Worm (Caenorhabditis elegans) whole organism, young adult: Measurements from ENCODE around the gene F13A2.4.

Experiments used
- B0035.1 ChIP-seq: sonication (generic microtip); optimal IDR thresholded peaks from 2 replicates; lab custom pipeline; 2016; ENCODE audit warnings: missing genetic modification characterization, mild to moderate bottlenecking, missing compliant biosample characterization, missing genotype, missing genetic modification reagents
- B0336.3 ChIP-seq: fragments of 200-800 bp; sonication (Bioruptor generic); IDR thresholded peaks from 2 replicates; pipeline ENCODE4 v1.3.6; 2022; ENCODE audit warnings: missing genetic modification characterization, missing compliant biosample characterization
- C06A6.2 ChIP-seq: fragments of 200-800 bp; sonication (Bioruptor generic); conservative IDR thresholded peaks from 2 replicates; pipeline ENCODE4 v1.3.6; 2022; ENCODE audit warnings: missing genetic modification characterization, missing compliant biosample characterization
- D2030.7 ChIP-seq: fragments of 200-800 bp; sonication (Bioruptor generic); IDR thresholded peaks from 2 replicates; pipeline ENCODE4 v1.3.6; 2022; ENCODE audit warnings: missing genetic modification reagents, missing genetic modification characterization, missing compliant biosample characterization
- F33H1.4 ChIP-seq: fragments of 200-800 bp; sonication (Bioruptor generic); IDR thresholded peaks from 2 replicates; pipeline ENCODE4 v1.3.6; 2022; ENCODE audit warnings: missing genetic modification reagents, missing genetic modification characterization, missing compliant biosample characterization
- F37B4.10 ChIP-seq: fragments of 200-800 bp; sonication (Bioruptor generic); IDR thresholded peaks from 2 replicates; pipeline ENCODE4 v1.3.6; 2022; ENCODE audit warnings: missing genetic modification characterization, missing compliant biosample characterization
- F49E8.2 ChIP-seq: sonication (generic microtip); optimal IDR thresholded peaks from 3 replicates; lab custom pipeline; 2017; ENCODE audit warnings: missing genetic modification characterization, mild to moderate bottlenecking, missing compliant biosample characterization, antibody characterized with exemption, moderate library complexity; ENCODE audit not compliant: insufficient read depth
- F52B5.7 ChIP-seq: sonication (generic microtip); optimal IDR thresholded peaks from 2 replicates; lab custom pipeline; 2016; ENCODE audit warnings: mild to moderate bottlenecking, missing genetic modification characterization, missing compliant biosample characterization
- F57C9.4 ChIP-seq: sonication (generic microtip); optimal IDR thresholded peaks from 2 replicates; lab custom pipeline; 2017; ENCODE audit warnings: mild to moderate bottlenecking, missing genetic modification characterization, missing compliant biosample characterization
- K12H6.12 ChIP-seq: fragments of 200-800 bp; sonication (Bioruptor generic); optimal IDR thresholded peaks from 2 replicates; lab custom pipeline; 2018; ENCODE audit warnings: mild to moderate bottlenecking, missing genetic modification characterization, missing compliant biosample characterization
- Y79H2A.3 ChIP-seq: fragments of 200-800 bp; sonication (Bioruptor generic); conservative IDR thresholded peaks from 2 replicates; pipeline ENCODE4 v1.3.6; 2022; ENCODE audit warnings: missing genetic modification reagents, missing genetic modification characterization, missing compliant biosample characterization
- Y95B8A.8 ChIP-seq: fragments of 200-800 bp; sonication (Bioruptor generic); IDR thresholded peaks from 2 replicates; pipeline ENCODE4 v1.3.6; 2022; ENCODE audit warnings: missing genetic modification reagents, missing genetic modification characterization, missing compliant biosample characterization
- ama-1 ChIP-seq, 3 experiments: fragments of 150-350 bp in 1 of 3; sonication (generic microtip) in 2 of 3; optimal IDR thresholded peaks; 2 replicates each; lab custom pipeline; 2014 to 2018; ENCODE audit warnings: missing biosample characterization in 2 of 3, missing genetic modification characterization in 2 of 3, missing genetic modification reagents in 2 of 3
- aptf-3 ChIP-seq: fragments of 200-800 bp; sonication (Bioruptor generic); IDR thresholded peaks from 2 replicates; pipeline ENCODE4 v1.3.6; 2022; ENCODE audit warnings: missing genetic modification characterization, missing compliant biosample characterization
- atf-7 ChIP-seq: sonication (generic microtip); optimal IDR thresholded peaks from 2 replicates; lab custom pipeline; 2017; ENCODE audit warnings: mild to moderate bottlenecking, missing genetic modification characterization, missing compliant biosample characterization
- athp-1 ChIP-seq: sonication (generic microtip); optimal IDR thresholded peaks from 2 replicates; lab custom pipeline; 2017; ENCODE audit warnings: mild to moderate bottlenecking, missing genetic modification characterization, missing compliant biosample characterization
- attf-3 ChIP-seq: fragments of 200-800 bp; sonication (Bioruptor generic); conservative IDR thresholded peaks from 2 replicates; pipeline ENCODE4 v1.3.6; 2022; ENCODE audit warnings: missing genetic modification reagents, missing genetic modification characterization, missing compliant biosample characterization
- attf-5 ChIP-seq: fragments of 200-800 bp; sonication (Bioruptor generic); optimal IDR thresholded peaks from 2 replicates; lab custom pipeline; 2018; ENCODE audit warnings: mild to moderate bottlenecking, missing genetic modification characterization, missing compliant biosample characterization
- attf-6 ChIP-seq: fragments of 200-800 bp; sonication (Bioruptor generic); IDR thresholded peaks from 2 replicates; pipeline ENCODE4 v1.3.6; 2022; ENCODE audit warnings: missing genetic modification reagents, missing genetic modification characterization, missing compliant biosample characterization
- ccch-3 ChIP-seq: fragments of 200-800 bp; sonication (Bioruptor generic); optimal IDR thresholded peaks from 2 replicates; lab custom pipeline; 2018; ENCODE audit warnings: mild to moderate bottlenecking, missing genetic modification characterization, missing compliant biosample characterization
- ceh-100 ChIP-seq: fragments of 200-800 bp; sonication (Bioruptor generic); IDR thresholded peaks from 2 replicates; pipeline ENCODE4 v1.3.6; 2022; ENCODE audit warnings: missing genetic modification reagents, missing genetic modification characterization, missing compliant biosample characterization
- ceh-27 ChIP-seq: fragments of 200-800 bp; sonication (Bioruptor generic); optimal IDR thresholded peaks from 2 replicates; lab custom pipeline; 2018; ENCODE audit warnings: mild to moderate bottlenecking, missing genetic modification characterization, moderate library complexity, missing compliant biosample characterization
- ceh-58 ChIP-seq: fragments of 200-800 bp; sonication (Bioruptor generic); IDR thresholded peaks from 2 replicates; pipeline ENCODE4 v1.3.6; 2022; ENCODE audit warnings: missing genetic modification characterization, missing compliant biosample characterization
- ceh-79 ChIP-seq: sonication (generic microtip); optimal IDR thresholded peaks from 2 replicates; lab custom pipeline; 2017; ENCODE audit warnings: mild to moderate bottlenecking, missing genetic modification characterization, missing compliant biosample characterization
- die-1 ChIP-seq: sonication (generic microtip); optimal IDR thresholded peaks from 2 replicates; lab custom pipeline; 2016; ENCODE audit warnings: missing genotype, mild to moderate bottlenecking, missing genetic modification characterization, missing compliant biosample characterization
- dox-1 ChIP-seq: fragments of 200-800 bp; sonication (Bioruptor generic); IDR thresholded peaks from 2 replicates; pipeline ENCODE4 v1.3.6; 2022; ENCODE audit warnings: missing genetic modification reagents, missing genetic modification characterization, missing compliant biosample characterization
- dpff-1 ChIP-seq: sonication (generic microtip); optimal IDR thresholded peaks from 2 replicates; lab custom pipeline; 2017; ENCODE audit warnings: mild to moderate bottlenecking, missing genetic modification characterization, missing compliant biosample characterization
- ets-4 ChIP-seq: fragments of 200-800 bp; sonication (Bioruptor generic); optimal IDR thresholded peaks from 2 replicates; lab custom pipeline; 2018; ENCODE audit warnings: mild to moderate bottlenecking, missing genetic modification characterization, missing compliant biosample characterization
- fkh-3 ChIP-seq: sonication (generic microtip); optimal IDR thresholded peaks from 2 replicates; lab custom pipeline; 2016; ENCODE audit warnings: mild to moderate bottlenecking, missing genetic modification characterization, missing compliant biosample characterization
- hlh-12 ChIP-seq: sonication (generic microtip); optimal IDR thresholded peaks from 2 replicates; lab custom pipeline; 2016; ENCODE audit warnings: missing genetic modification characterization, missing compliant biosample characterization
- hmg-1.2 ChIP-seq: fragments of 200-800 bp; sonication (Bioruptor generic); IDR thresholded peaks from 2 replicates; pipeline ENCODE4 v1.3.6; 2022; ENCODE audit warnings: missing genetic modification reagents, missing genetic modification characterization, missing compliant biosample characterization
- hmg-20 ChIP-seq: fragments of 200-800 bp; sonication (Bioruptor generic); IDR thresholded peaks from 2 replicates; pipeline ENCODE4 v1.3.6; 2022; ENCODE audit warnings: missing genetic modification reagents, missing genetic modification characterization, missing compliant biosample characterization
- hrde-1 ChIP-seq: sonication (generic microtip); optimal IDR thresholded peaks from 2 replicates; lab custom pipeline; 2016; ENCODE audit warnings: missing genetic modification characterization, mild to moderate bottlenecking, missing compliant biosample characterization, moderate library complexity, missing genotype, missing genetic modification reagents, borderline replicate concordance
- let-607 ChIP-seq, 2 experiments: fragments of 200-800 bp in 1 of 2; sonication (Bioruptor generic) in 1 of 2; sonication (generic microtip) in 1 of 2; optimal IDR thresholded peaks; 2 replicates each; lab custom pipeline; 2016 to 2018; ENCODE audit warnings: mild to moderate bottlenecking in 2 of 2, missing compliant biosample characterization in 2 of 2, missing genetic modification characterization in 2 of 2, moderate library complexity in 2 of 2, missing genotype in 1 of 2
- lir-1 ChIP-seq: fragments of 200-800 bp; sonication (Bioruptor generic); conservative IDR thresholded peaks from 2 replicates; pipeline ENCODE4 v1.3.6; 2022; ENCODE audit warnings: missing genetic modification reagents, missing genetic modification characterization, missing compliant biosample characterization
- lsl-1 ChIP-seq: fragments of 200-800 bp; sonication (Bioruptor generic); optimal IDR thresholded peaks from 2 replicates; lab custom pipeline; 2018; ENCODE audit warnings: mild to moderate bottlenecking, missing genetic modification characterization, moderate library complexity, missing compliant biosample characterization
- mel-28 ChIP-seq: sonication (generic microtip); optimal IDR thresholded peaks from 2 replicates; lab custom pipeline; 2016; ENCODE audit warnings: borderline replicate concordance, mild to moderate bottlenecking, missing genetic modification characterization, missing compliant biosample characterization
- nfya-1 ChIP-seq: sonication (generic microtip); optimal IDR thresholded peaks from 2 replicates; lab custom pipeline; 2017; ENCODE audit warnings: antibody characterized with exemption, missing compliant biosample characterization, missing genetic modification characterization, borderline replicate concordance; ENCODE audit not compliant: insufficient read depth
- nfya-2 ChIP-seq: fragments of 200-800 bp; sonication (Bioruptor generic); IDR thresholded peaks from 2 replicates; pipeline ENCODE4 v1.3.6; 2022; ENCODE audit warnings: missing genetic modification reagents, missing genetic modification characterization, missing compliant biosample characterization
- nfyb-1 ChIP-seq: fragments of 200-800 bp; sonication (Bioruptor generic); IDR thresholded peaks from 2 replicates; pipeline ENCODE4 v1.3.6; 2022; ENCODE audit warnings: missing genetic modification reagents, missing genetic modification characterization, missing compliant biosample characterization
- nhr-27 ChIP-seq: fragments of 200-800 bp; sonication (Bioruptor generic); optimal IDR thresholded peaks from 2 replicates; lab custom pipeline; 2018; ENCODE audit warnings: mild to moderate bottlenecking, missing genetic modification characterization, moderate library complexity, missing compliant biosample characterization
- pbrm-1 ChIP-seq: fragments of 200-800 bp; sonication (Bioruptor generic); IDR thresholded peaks from 2 replicates; pipeline ENCODE4 v1.3.6; 2022; ENCODE audit warnings: missing genetic modification reagents, missing genetic modification characterization, missing compliant biosample characterization
- sea-2 ChIP-seq: fragments of 200-800 bp; sonication (Bioruptor generic); IDR thresholded peaks from 2 replicates; pipeline ENCODE4 v1.3.6; 2022; ENCODE audit warnings: missing genetic modification characterization, missing compliant biosample characterization
- somi-1 ChIP-seq: fragments of 200-800 bp; sonication (Bioruptor generic); optimal IDR thresholded peaks from 2 replicates; lab custom pipeline; 2018; ENCODE audit warnings: mild to moderate bottlenecking, missing genetic modification characterization, missing compliant biosample characterization
- unc-130 ChIP-seq: sonication (generic microtip); optimal IDR thresholded peaks from 2 replicates; lab custom pipeline; 2016; ENCODE audit warnings: missing genetic modification reagents, missing genetic modification characterization, missing compliant biosample characterization
- xnd-1 ChIP-seq: sonication (generic microtip); optimal IDR thresholded peaks from 2 replicates; lab custom pipeline; 2016; ENCODE audit warnings: missing genotype, missing genetic modification reagents, missing genetic modification characterization, missing compliant biosample characterization
- ztf-26 ChIP-seq: sonication (generic microtip); optimal IDR thresholded peaks from 2 replicates; lab custom pipeline; 2017; ENCODE audit warnings: missing genetic modification characterization, missing compliant biosample characterization
- ztf-28 ChIP-seq: fragments of 200-800 bp; sonication (Bioruptor generic); IDR thresholded peaks from 2 replicates; pipeline ENCODE4 v1.3.6; 2022; ENCODE audit warnings: missing genetic modification reagents, missing genetic modification characterization, missing compliant biosample characterization
- ztf-6 ChIP-seq: fragments of 200-800 bp; sonication (Bioruptor generic); IDR thresholded peaks from 2 replicates; pipeline ENCODE4 v1.3.6; 2022; ENCODE audit warnings: missing genetic modification reagents, missing genetic modification characterization, missing compliant biosample characterization

F13A2.4 gene

ce11 chrV:4447637-4448036, 47.6 kb upstream of the F13A2.4 start (continued):
- TF ChIP-seq hrde-1 (tag; lab: Kevin White, UChicago) (no peak), nfyb-1 (GFP tag; lab: Robert Waterston, UW) (no peak), xnd-1 (peak; percentile 62), F37B4.10 (no peak), B0035.1 (tag; lab: Kevin White, UChicago) (no peak), unc-130 (GFP tag; lab: Kevin White, UChicago) (no peak), attf-3 (GFP tag; lab: Robert Waterston, UW) (no peak), athp-1 (tag; lab: Kevin White, UChicago) (no peak), ama-1 (optimal IDR thresholded peaks at IDR 0.05; lab: Kevin White, UChicago) (no peak), ama-1 (GFP tag; optimal IDR thresholded peaks at IDR 0.05; lab: Kevin White, UChicago) (no peak), F52B5.7 (tag; lab: Kevin White, UChicago) (no peak), B0336.3 (GFP tag; lab: Robert Waterston, UW) (no peak), attf-6 (GFP tag; lab: Robert Waterston, UW) (peak; percentile 71), ztf-6 (no peak), nfya-1 (tag; lab: Kevin White, UChicago) (no peak), Y79H2A.3 (GFP tag; lab: Robert Waterston, UW) (no peak), F57C9.4 (tag; lab: Kevin White, UChicago) (no peak), hlh-12 (tag; lab: Kevin White, UChicago) (no peak), ceh-100 (peak; percentile 61; the same call in 1 of the 2 replicates), F33H1.4 (GFP tag; lab: Robert Waterston, UW) (peak; percentile 41; the same call in 1 of the 2 replicates), ceh-58 (GFP tag; lab: Robert Waterston, UW) (no peak), die-1 (tag; lab: Kevin White, UChicago) (no peak), ets-4 (GFP tag; lab: Kevin White, UChicago) (no peak), lsl-1 (GFP tag; lab: Kevin White, UChicago) (peak; percentile 71), hmg-20 (GFP tag; lab: Robert Waterston, UW) (no peak), aptf-3 (GFP tag; lab: Robert Waterston, UW) (no peak), ceh-79 (no peak), lir-1 (GFP tag; lab: Robert Waterston, UW) (no peak), attf-5 (GFP tag; lab: Kevin White, UChicago) (no peak), ccch-3 (GFP tag; lab: Kevin White, UChicago) (no peak), ztf-28 (no peak), nhr-27 (tag; lab: Kevin White, UChicago) (no peak), Y95B8A.8 (GFP tag; lab: Robert Waterston, UW) (no peak), hmg-1.2 (GFP tag; lab: Robert Waterston, UW) (peak; percentile 46), somi-1 (GFP tag; lab: Kevin White, UChicago) (no peak), let-607 (tag; optimal IDR thresholded peaks at IDR 0.05; lab: Kevin White, UChicago) (no peak), K12H6.12 (tag; lab: Kevin White, UChicago) (no peak), F49E8.2 (tag; lab: Kevin White, UChicago) (peak; percentile 5), fkh-3 (tag; lab: Kevin White, UChicago) (no peak), dox-1 (GFP tag; lab: Robert Waterston, UW) (0 out of 2 replicates have a peak, but pooled peaks have one; percentile 38), sea-2 (no peak), atf-7 (tag; lab: Kevin White, UChicago) (no peak), ceh-27 (GFP tag; lab: Kevin White, UChicago) (no peak), ztf-26 (tag; lab: Kevin White, UChicago) (no peak), dpff-1 (tag; lab: Kevin White, UChicago) (no peak), pbrm-1 (GFP tag; lab: Robert Waterston, UW) (peak; percentile 78), C06A6.2 (no peak), mel-28 (no peak), D2030.7 (GFP tag; lab: Robert Waterston, UW) (peak; percentile 65), nfya-2 (no peak)
